Fruit fly (Drosophila melanogaster) whole organism, embryonic: ENCODE results near the gene cmb.

Source experiments
- Atf-2 ChIP-seq: fragments of 200-800 bp; sonication (Bioruptor generic); optimal IDR thresholded peaks from 2 replicates; lab custom pipeline; 2016; ENCODE audit warnings: missing biosample characterization, missing genetic modification characterization
- Atf3 ChIP-seq: fragments of 200-800 bp; sonication (Bioruptor generic); optimal IDR thresholded peaks from 3 replicates; lab custom pipeline; 2016; ENCODE audit warnings: missing biosample characterization, missing genetic modification characterization
- Atf6 ChIP-seq: fragments of 200-800 bp; sonication (Bioruptor generic); IDR thresholded peaks from 2 replicates; pipeline ENCODE4 v1.3.6; 2022; ENCODE audit warnings: missing biosample characterization, missing genetic modification characterization
- CG10267 ChIP-seq: fragments of 200-800 bp; sonication (Bioruptor generic); optimal IDR thresholded peaks from 2 replicates; lab custom pipeline; 2018; ENCODE audit warnings: missing biosample characterization, mild to moderate bottlenecking, missing genetic modification characterization, moderate library complexity
- CG10321 ChIP-seq: fragments of 200-800 bp; sonication (Bioruptor generic); IDR thresholded peaks from 2 replicates; pipeline ENCODE4 v1.3.6; 2022; ENCODE audit warnings: missing biosample characterization, missing genetic modification characterization
- CG15073 ChIP-seq: fragments of 200-800 bp; sonication (Bioruptor generic); optimal IDR thresholded peaks from 2 replicates; lab custom pipeline; 2016; ENCODE audit warnings: missing biosample characterization, missing genetic modification characterization
- CG15514 ChIP-seq: fragments of 200-800 bp; sonication (Bioruptor generic); optimal IDR thresholded peaks from 3 replicates; lab custom pipeline; 2017; ENCODE audit warnings: missing biosample characterization, missing genetic modification characterization, mild to moderate bottlenecking, moderate library complexity, missing genetic modification reagents
- CG15696 ChIP-seq: fragments of 200-800 bp; sonication (Bioruptor generic); optimal IDR thresholded peaks from 2 replicates; lab custom pipeline; 2019; ENCODE audit warnings: missing biosample characterization, mild to moderate bottlenecking, missing genetic modification characterization, moderate library complexity
- CG16779 ChIP-seq: fragments of 200-800 bp; sonication (Bioruptor generic); IDR thresholded peaks from 2 replicates; pipeline ENCODE4 v1.3.6; 2022; ENCODE audit warnings: missing biosample characterization, missing genetic modification characterization
- CG16813 ChIP-seq: fragments of 200-800 bp; sonication (Bioruptor generic); IDR thresholded peaks from 3 replicates; pipeline ENCODE4 v1.3.6; 2022; ENCODE audit warnings: missing biosample characterization, missing genetic modification characterization; ENCODE audit not compliant: partially characterized antibody
- CG17829 ChIP-seq: fragments of 200-800 bp; optimal IDR thresholded peaks from 2 replicates; lab custom pipeline; 2019; ENCODE audit warnings: missing biosample characterization, mild to moderate bottlenecking, missing genetic modification characterization, moderate library complexity
- CG18011 ChIP-seq: fragments of 200-800 bp; sonication (Bioruptor generic); optimal IDR thresholded peaks from 2 replicates; lab custom pipeline; 2017; ENCODE audit warnings: missing biosample characterization, missing genetic modification characterization, mild to moderate bottlenecking, moderate library complexity, missing genotype
- CG18476 ChIP-seq: fragments of 200-800 bp; sonication (Bioruptor generic); optimal IDR thresholded peaks from 2 replicates; lab custom pipeline; 2016; ENCODE audit warnings: missing biosample characterization, mild to moderate bottlenecking, missing genetic modification characterization
- CG2120 ChIP-seq: fragments of 200-800 bp; sonication (Bioruptor generic); optimal IDR thresholded peaks from 3 replicates; lab custom pipeline; 2016; ENCODE audit warnings: missing biosample characterization, missing genetic modification characterization
- CG2678 ChIP-seq: fragments of 200-800 bp; sonication (Bioruptor generic); optimal IDR thresholded peaks from 3 replicates; lab custom pipeline; 2019; ENCODE audit warnings: missing biosample characterization, mild to moderate bottlenecking, missing genetic modification characterization, moderate library complexity
- CG30403 ChIP-seq: fragments of 200-800 bp; sonication (Bioruptor generic); optimal IDR thresholded peaks from 3 replicates; lab custom pipeline; 2016; ENCODE audit warnings: missing biosample characterization, missing genetic modification characterization
- CG6791 ChIP-seq: fragments of 200-800 bp; sonication (Bioruptor generic); IDR thresholded peaks from 3 replicates; pipeline ENCODE4 v1.3.6; 2022; ENCODE audit warnings: missing biosample characterization, missing genetic modification characterization; ENCODE audit not compliant: partially characterized antibody
- CG7357 ChIP-seq: fragments of 200-800 bp; sonication (Bioruptor generic); IDR thresholded peaks from 3 replicates; pipeline ENCODE4 v1.3.6; 2022; ENCODE audit warnings: missing biosample characterization, missing genetic modification characterization
- CG7372 ChIP-seq: fragments of 200-800 bp; sonication (Bioruptor generic); IDR thresholded peaks from 2 replicates; pipeline ENCODE4 v1.3.6; 2022; ENCODE audit warnings: missing biosample characterization, missing genetic modification characterization
- CG8765 ChIP-seq: fragments of 200-800 bp; sonication (Bioruptor generic); IDR thresholded peaks from 2 replicates; pipeline ENCODE4 v1.3.6; 2022; ENCODE audit warnings: missing biosample characterization, missing genetic modification characterization
- CG9215 ChIP-seq: fragments of 200-800 bp; sonication (Bioruptor generic); IDR thresholded peaks from 2 replicates; pipeline ENCODE4 v1.3.6; 2022; ENCODE audit warnings: missing biosample characterization, missing genetic modification characterization
- CrebB ChIP-seq: fragments of 200-800 bp; sonication (Bioruptor generic); optimal IDR thresholded peaks from 3 replicates; lab custom pipeline; 2018; ENCODE audit warnings: missing biosample characterization, mild to moderate bottlenecking, missing genetic modification characterization
- D ChIP-seq, 2 experiments: fragments of 200-800 bp in 1 of 2; fragments of >200 bp in 1 of 2; sonication (Bioruptor generic) in 1 of 2; optimal IDR thresholded peaks; 2 replicates in 1 of 2; 3 replicates in 1 of 2; lab custom pipeline; 2017; ENCODE audit warnings: mild to moderate bottlenecking in 1 of 2, missing biosample characterization in 1 of 2, missing genetic modification characterization in 1 of 2, missing genetic modification reagents in 1 of 2
- Ets97D ChIP-seq: fragments of 200-800 bp; sonication (Bioruptor generic); optimal IDR thresholded peaks from 3 replicates; lab custom pipeline; 2016; ENCODE audit warnings: missing biosample characterization, missing genetic modification characterization
- Gsc ChIP-seq: fragments of 200-800 bp; sonication (Bioruptor generic); IDR thresholded peaks from 2 replicates; pipeline ENCODE4 v1.3.6; 2022; ENCODE audit warnings: missing biosample characterization, missing genetic modification characterization
- Mad ChIP-seq: fragments of 200-800 bp; sonication (Bioruptor generic); optimal IDR thresholded peaks from 2 replicates; lab custom pipeline; 2016; ENCODE audit warnings: missing biosample characterization, missing genetic modification characterization
- Poxn ChIP-seq: fragments of 200-800 bp; sonication (Bioruptor generic); IDR thresholded peaks from 2 replicates; pipeline ENCODE4 v1.3.6; 2022; ENCODE audit warnings: missing biosample characterization, missing genetic modification characterization
- Ptx1 ChIP-seq: fragments of 200-800 bp; sonication (Bioruptor generic); IDR thresholded peaks from 2 replicates; pipeline ENCODE4 v1.3.6; 2022; ENCODE audit warnings: missing biosample characterization, missing genetic modification characterization
- ap ChIP-seq: fragments of 200-800 bp; sonication (Bioruptor generic); IDR thresholded peaks from 2 replicates; pipeline ENCODE4 v1.3.6; 2022; ENCODE audit warnings: missing biosample characterization, missing genetic modification characterization
- ara ChIP-seq: fragments of 200-800 bp; sonication (Bioruptor generic); IDR thresholded peaks from 2 replicates; pipeline ENCODE4 v1.3.6; 2022; ENCODE audit warnings: missing biosample characterization, missing genetic modification characterization
- cato ChIP-seq: fragments of 200-800 bp; sonication (Bioruptor generic); optimal IDR thresholded peaks from 2 replicates; lab custom pipeline; 2016; ENCODE audit warnings: missing biosample characterization, missing genetic modification characterization, borderline replicate concordance
- croc ChIP-seq: fragments of 200-800 bp; sonication (Bioruptor generic); conservative IDR thresholded peaks from 3 replicates; pipeline ENCODE4 v1.3.6; 2022; ENCODE audit warnings: missing biosample characterization, missing genetic modification characterization
- dan ChIP-seq: fragments of 200-800 bp; sonication (Bioruptor generic); IDR thresholded peaks from 2 replicates; pipeline ENCODE4 v1.3.6; 2022; ENCODE audit warnings: missing biosample characterization, missing genetic modification characterization
- danr ChIP-seq: fragments of 200-800 bp; sonication (Bioruptor generic); IDR thresholded peaks from 2 replicates; pipeline ENCODE4 v1.3.6; 2022; ENCODE audit warnings: missing biosample characterization, missing genetic modification characterization
- eve ChIP-seq, 2 experiments: fragments of >200 bp; optimal IDR thresholded peaks; 2 replicates each; lab custom pipeline; 2017; ENCODE audit warnings: missing biosample characterization in 2 of 2, missing genetic modification characterization in 2 of 2
- gce ChIP-seq: fragments of 200-800 bp; sonication (Bioruptor generic); IDR thresholded peaks from 3 replicates; pipeline ENCODE4 v1.3.6; 2022; ENCODE audit warnings: missing biosample characterization, missing genetic modification characterization
- gcm2 ChIP-seq: fragments of 200-800 bp; sonication (Bioruptor generic); optimal IDR thresholded peaks from 2 replicates; lab custom pipeline; 2016; ENCODE audit warnings: missing biosample characterization, missing genetic modification characterization
- gt ChIP-seq: fragments of 200-800 bp; sonication (Bioruptor generic); IDR thresholded peaks from 2 replicates; pipeline ENCODE4 v1.3.6; 2022; ENCODE audit warnings: missing biosample characterization, missing genetic modification characterization
- lab ChIP-seq: fragments of 200-800 bp; sonication (Bioruptor generic); optimal IDR thresholded peaks from 3 replicates; lab custom pipeline; 2017; ENCODE audit warnings: missing biosample characterization, missing genetic modification characterization, mild to moderate bottlenecking, moderate library complexity, missing genetic modification reagents
- mam ChIP-seq: fragments of 200-800 bp; sonication (Bioruptor generic); optimal IDR thresholded peaks from 3 replicates; lab custom pipeline; 2016; ENCODE audit warnings: missing biosample characterization, missing genetic modification characterization
- mirr ChIP-seq: fragments of 200-800 bp; sonication (Bioruptor generic); optimal IDR thresholded peaks from 3 replicates; lab custom pipeline; 2018; ENCODE audit warnings: missing biosample characterization, mild to moderate bottlenecking, missing genetic modification characterization
- nau ChIP-seq: fragments of 200-800 bp; sonication (Bioruptor generic); optimal IDR thresholded peaks from 3 replicates; lab custom pipeline; 2017; ENCODE audit warnings: missing biosample characterization, mild to moderate bottlenecking, missing genetic modification characterization, missing genetic modification reagents
- pros ChIP-seq: fragments of 200-800 bp; sonication (Bioruptor generic); optimal IDR thresholded peaks from 3 replicates; lab custom pipeline; 2019; ENCODE audit warnings: missing biosample characterization, mild to moderate bottlenecking, missing genetic modification characterization, moderate library complexity
- schlank ChIP-seq: fragments of 200-800 bp; sonication (Bioruptor generic); optimal IDR thresholded peaks from 2 replicates; lab custom pipeline; 2018; ENCODE audit warnings: missing biosample characterization, mild to moderate bottlenecking, missing genetic modification characterization
- shn ChIP-seq: fragments of 200-800 bp; sonication (Bioruptor generic); optimal IDR thresholded peaks from 3 replicates; lab custom pipeline; 2016; ENCODE audit warnings: missing biosample characterization, missing genetic modification characterization
- sim ChIP-seq: fragments of 200-800 bp; sonication (Bioruptor generic); IDR thresholded peaks from 2 replicates; pipeline ENCODE4 v1.3.6; 2022; ENCODE audit warnings: missing biosample characterization, missing genetic modification characterization
- sisA ChIP-seq: fragments of 200-800 bp; sonication (Bioruptor generic); IDR thresholded peaks from 2 replicates; pipeline ENCODE4 v1.3.6; 2022; ENCODE audit warnings: missing biosample characterization, missing genetic modification characterization
- stwl ChIP-seq: fragments of 200-800 bp; sonication (Bioruptor generic); optimal IDR thresholded peaks from 3 replicates; lab custom pipeline; 2018; ENCODE audit warnings: missing biosample characterization, mild to moderate bottlenecking, missing genetic modification characterization, moderate library complexity
- tna ChIP-seq: fragments of 200-800 bp; sonication (Bioruptor generic); IDR thresholded peaks from 2 replicates; pipeline ENCODE4 v1.3.6; 2022; ENCODE audit warnings: missing biosample characterization, missing genetic modification characterization; ENCODE audit not compliant: partially characterized antibody
- vnd ChIP-seq: fragments of 200-800 bp; sonication (Bioruptor generic); IDR thresholded peaks from 3 replicates; pipeline ENCODE4 v1.3.6; 2022; ENCODE audit warnings: missing biosample characterization, missing genetic modification characterization; ENCODE audit not compliant: partially characterized antibody

cmb gene

DNA sequence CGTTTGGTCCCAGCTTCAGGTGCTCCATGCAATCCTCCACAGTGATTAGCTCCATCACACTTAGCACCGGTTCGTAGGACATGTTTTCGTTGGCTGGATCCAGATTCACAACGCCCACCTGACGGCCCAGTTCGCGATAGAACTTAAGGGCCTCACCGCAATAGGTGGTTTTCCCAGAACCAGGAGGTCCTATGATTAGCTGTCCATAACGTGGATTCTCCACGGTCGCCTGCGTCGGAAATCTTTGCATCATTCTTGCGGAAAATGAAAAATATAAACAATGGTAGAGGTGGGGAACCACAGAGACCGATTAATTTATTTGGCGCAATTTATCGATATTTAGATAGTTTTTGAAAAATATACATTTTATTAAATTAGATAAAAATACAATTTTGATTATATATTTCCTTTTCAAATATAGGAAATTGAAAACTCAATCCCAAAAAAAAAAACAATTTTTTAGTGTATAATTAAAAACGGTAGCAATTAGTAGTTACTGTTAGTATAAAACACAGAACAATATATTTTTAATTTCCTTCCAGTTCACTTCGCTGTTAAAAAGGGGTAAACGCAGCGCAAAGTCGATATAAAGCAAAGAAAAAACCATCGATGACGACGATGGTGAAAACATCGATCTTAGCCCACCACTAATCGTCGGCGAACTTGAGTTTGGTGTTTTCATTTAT, 30.1 kb upstream of the cmb start, which contains the start of the genes CG10222 and flr (continued):
- no peak for TF ChIP-seq cato
- no peak for TF ChIP-seq nau
- TF ChIP-seq shn (GFP tag; lab: Kevin White, UChicago) = no peak
- no peak for TF ChIP-seq CG18476 (GFP tag; lab: Kevin White, UChicago)
- no peak for TF ChIP-seq Atf-2 (GFP tag; lab: Kevin White, UChicago)
- TF ChIP-seq Gsc = no peak
- no peak for TF ChIP-seq gt (GFP tag; lab: Robert Waterston, UW)
- TF ChIP-seq CG16779 (GFP tag; lab: Robert Waterston, UW) = no peak
- TF ChIP-seq croc (GFP tag; lab: Robert Waterston, UW) = no peak
- no peak for TF ChIP-seq Mad (GFP tag; lab: Kevin White, UChicago)
- no peak for TF ChIP-seq Atf3 (GFP tag; lab: Kevin White, UChicago)
- TF ChIP-seq schlank (tag; lab: Kevin White, UChicago) = no peak
- peak; percentile 75 for TF ChIP-seq CG16813
- no peak for TF ChIP-seq dan (GFP tag; lab: Robert Waterston, UW)
- no peak for TF ChIP-seq CrebB (tag; lab: Kevin White, UChicago)
- TF ChIP-seq CG18011 (GFP tag; lab: Kevin White, UChicago) = no peak
- peak; percentile 71 for TF ChIP-seq vnd (GFP tag; lab: Robert Waterston, UW)
- TF ChIP-seq D (optimal IDR thresholded peaks at IDR 0.05; lab: Kevin White, UChicago) = peak; percentile 70
- TF ChIP-seq D (GFP tag; optimal IDR thresholded peaks at IDR 0.05; lab: Kevin White, UChicago) = peak; percentile 27
- TF ChIP-seq tna (GFP tag; lab: Robert Waterston, UW) = peak; percentile 22; the same call in 1 of the 2 replicates
- no peak for TF ChIP-seq Poxn (GFP tag; lab: Robert Waterston, UW)
- TF ChIP-seq CG7372 = no peak
- peak; percentile 20 for TF ChIP-seq lab
- TF ChIP-seq Atf6 (GFP tag; lab: Robert Waterston, UW) = no peak
- peak; percentile 13 for TF ChIP-seq Ets97D (GFP tag; lab: Kevin White, UChicago)
- no peak for TF ChIP-seq sisA (GFP tag; lab: Robert Waterston, UW)
- TF ChIP-seq CG15073 (GFP tag; lab: Kevin White, UChicago) = no peak
- TF ChIP-seq gce = no peak
- no peak for TF ChIP-seq ara (GFP tag; lab: Robert Waterston, UW)
- no peak for TF ChIP-seq ap (GFP tag; lab: Robert Waterston, UW)
- no peak for TF ChIP-seq pros (GFP tag; lab: Kevin White, UChicago)
- TF ChIP-seq CG10321 (GFP tag; lab: Robert Waterston, UW) = no peak
- TF ChIP-seq CG15514 = peak; percentile 40
- TF ChIP-seq eve (GFP tag; optimal IDR thresholded peaks at IDR 0.05; lab: Kevin White, UChicago) = no peak
- no peak for TF ChIP-seq CG8765 (GFP tag; lab: Robert Waterston, UW)
- no peak for TF ChIP-seq mirr (GFP tag; lab: Kevin White, UChicago)
- peak; percentile 40 for TF ChIP-seq CG17829 (tag; lab: Kevin White, UChicago)
- TF ChIP-seq stwl (tag; lab: Kevin White, UChicago) = peak; percentile 57
- TF ChIP-seq CG9215 (GFP tag; lab: Robert Waterston, UW) = 0 out of 2 replicates have a peak, but pooled peaks have one; percentile 8
- no peak for TF ChIP-seq Ptx1 (GFP tag; lab: Robert Waterston, UW)
- peak; percentile 42 for TF ChIP-seq CG10267 (tag; lab: Kevin White, UChicago)
- TF ChIP-seq CG2120 (GFP tag; lab: Kevin White, UChicago) = peak; percentile 6
- no peak for TF ChIP-seq mam (GFP tag; lab: Kevin White, UChicago)
- peak; percentile 32 for TF ChIP-seq CG30403 (GFP tag; lab: Kevin White, UChicago)
- TF ChIP-seq CG2678 = peak; percentile 41
- TF ChIP-seq CG15696 (tag; lab: Kevin White, UChicago) = no peak
- TF ChIP-seq CG7357 (GFP tag; lab: Robert Waterston, UW) = no peak
- no peak for TF ChIP-seq gcm2
- no peak for TF ChIP-seq danr (GFP tag; lab: Robert Waterston, UW)
- peak; percentile 75; the same call in 2 of the 3 replicates for TF ChIP-seq CG6791 (GFP tag; lab: Robert Waterston, UW)
- no peak for TF ChIP-seq sim
